In the genomic region with DNA sequence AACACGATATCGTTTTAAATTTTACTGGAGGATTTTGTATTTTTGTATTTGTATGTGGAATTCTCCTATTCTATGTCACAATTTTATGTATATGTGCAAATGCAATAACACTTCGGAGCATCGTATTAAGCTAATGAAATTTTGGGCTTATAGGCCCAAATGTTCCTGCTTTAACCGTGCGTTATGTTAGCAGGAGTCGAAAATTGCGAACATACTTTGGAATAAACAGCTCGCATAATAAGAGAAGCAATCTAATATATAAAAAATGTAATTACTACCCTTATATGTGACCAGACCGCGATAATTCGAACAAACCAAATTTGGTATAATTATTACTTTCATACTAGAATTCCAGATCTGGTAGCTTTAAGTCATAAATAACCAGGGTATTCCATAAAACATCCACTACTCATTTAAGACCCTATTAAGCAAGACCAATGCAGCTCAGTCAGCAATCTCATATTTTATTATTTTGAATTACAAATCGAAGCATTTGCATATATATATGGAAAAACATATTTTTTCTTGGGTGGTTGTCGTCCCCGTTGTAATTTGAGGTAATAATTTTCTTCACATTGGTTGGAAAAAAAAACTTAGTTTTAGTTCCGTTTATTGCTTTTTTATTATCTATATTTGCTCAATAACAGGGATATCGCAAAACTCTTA, we compare ENCODE assay signal across 3 fruit fly cellular contexts.
TF ChIP-seq lines count a peak whose summit lies in the region.

A gene (minus strand): TSS at position 320 of the 666 bp plus-strand sequence.

TF ChIP-seq in whole organism, embryonic, 481 proteins besides CTCF, POLR2A, EP300 and RAD21 (continued from another document and continues in another):
- peak; percentile 15 for TF ChIP-seq CG17568 (GFP tag; optimal IDR thresholded peaks at IDR 0.05; lab: Kevin White, UChicago)
- TF ChIP-seq bigmax (GFP tag; optimal IDR thresholded peaks at IDR 0.05; lab: Kevin White, UChicago), result no peak
- TF ChIP-seq CG12659 (GFP tag; optimal IDR thresholded peaks at IDR 0.05; lab: Kevin White, UChicago), result peak; percentile 74
- TF ChIP-seq Xrp1 (GFP tag; IDR thresholded peaks at IDR 0.05; lab: Robert Waterston, UW), result peak; percentile 49; the same call in 1 of the 2 replicates
- TF ChIP-seq Hr3 (GFP tag; optimal IDR thresholded peaks at IDR 0.05; lab: Kevin White, UChicago), result peak; percentile 33
- TF ChIP-seq CG13287 (GFP tag; IDR thresholded peaks at IDR 0.05; lab: Robert Waterston, UW; ENCODE audit: partially characterized antibody), result peak; percentile 27; the same call in 1 of the 2 replicates
- no peak for TF ChIP-seq ash1 (GFP tag; optimal IDR thresholded peaks at IDR 0.05; lab: Kevin White, UChicago)
- TF ChIP-seq gfzf (GFP tag; optimal IDR thresholded peaks at IDR 0.05; lab: Kevin White, UChicago), result peak; percentile 67
- TF ChIP-seq Sry-β (GFP tag; optimal IDR thresholded peaks at IDR 0.05; lab: Kevin White, UChicago), result peak; percentile 33
- TF ChIP-seq Myb (GFP tag; optimal IDR thresholded peaks at IDR 0.05; lab: Kevin White, UChicago), result peak; percentile 25
- TF ChIP-seq gem (tag; optimal IDR thresholded peaks at IDR 0.05; lab: Kevin White, UChicago), result peak; percentile 53
- TF ChIP-seq nau (GFP tag; optimal IDR thresholded peaks at IDR 0.05; lab: Kevin White, UChicago), result no peak
- no peak for TF ChIP-seq ab (GFP tag; optimal IDR thresholded peaks at IDR 0.05; lab: Kevin White, UChicago)
- peak; percentile 30 for TF ChIP-seq CG30403 (GFP tag; optimal IDR thresholded peaks at IDR 0.05; lab: Kevin White, UChicago)
- no peak for TF ChIP-seq CG4730 (GFP tag; IDR thresholded peaks at IDR 0.05; lab: Robert Waterston, UW)
- TF ChIP-seq CG13624 (GFP tag; optimal IDR thresholded peaks at IDR 0.05; lab: Kevin White, UChicago), result peak; percentile 6
- TF ChIP-seq TFAM (GFP tag; optimal IDR thresholded peaks at IDR 0.05; lab: Kevin White, UChicago), result no peak
- TF ChIP-seq Oaz (GFP tag; IDR thresholded peaks at IDR 0.05; lab: Robert Waterston, UW), result no peak; the same call in 1 of the 2 replicates
- peak; percentile 21 for TF ChIP-seq trem (tag; optimal IDR thresholded peaks at IDR 0.05; lab: Kevin White, UChicago)
- TF ChIP-seq CG10209 (GFP tag; optimal IDR thresholded peaks at IDR 0.05; lab: Kevin White, UChicago), result no peak
- TF ChIP-seq zen (tag; optimal IDR thresholded peaks at IDR 0.05; lab: Kevin White, UChicago), result peak; percentile 62
- no peak for TF ChIP-seq salm (tag; optimal IDR thresholded peaks at IDR 0.05; lab: Kevin White, UChicago)
- peak; percentile 31 for TF ChIP-seq CG9437 (GFP tag; optimal IDR thresholded peaks at IDR 0.05; lab: Kevin White, UChicago)
- no peak for TF ChIP-seq Doc2 (GFP tag; IDR thresholded peaks at IDR 0.05; lab: Robert Waterston, UW)
- TF ChIP-seq BEAF-32 (GFP tag; optimal IDR thresholded peaks at IDR 0.05; lab: Kevin White, UChicago), result peak; percentile 15
- no peak for TF ChIP-seq Gsc (GFP tag; IDR thresholded peaks at IDR 0.05; lab: Robert Waterston, UW)
- TF ChIP-seq CG8290 (GFP tag; optimal IDR thresholded peaks at IDR 0.05; lab: Kevin White, UChicago), result no peak
- TF ChIP-seq CG8290 (tag; optimal IDR thresholded peaks at IDR 0.05; lab: Kevin White, UChicago), result peak in 1 of 2 experiments; percentile 66
- peak; percentile 68 for TF ChIP-seq sens (GFP tag; lab: Kevin White, UChicago)
- TF ChIP-seq CG7357 (GFP tag; IDR thresholded peaks at IDR 0.05; lab: Robert Waterston, UW), result peak; percentile 64
- TF ChIP-seq lilli (GFP tag; optimal IDR thresholded peaks at IDR 0.05; lab: Kevin White, UChicago), result peak; percentile 30
- TF ChIP-seq CG7745 (tag; optimal IDR thresholded peaks at IDR 0.05; lab: Kevin White, UChicago), result no peak
- TF ChIP-seq CG12391 (tag; optimal IDR thresholded peaks at IDR 0.05; lab: Kevin White, UChicago), result peak; percentile 42
- no peak for TF ChIP-seq Mad (GFP tag; optimal IDR thresholded peaks at IDR 0.05; lab: Kevin White, UChicago)
- TF ChIP-seq YL-1 (GFP tag; optimal IDR thresholded peaks at IDR 0.05; lab: Kevin White, UChicago), result peak; percentile 71
- no peak for TF ChIP-seq CG6175 (GFP tag; IDR thresholded peaks at IDR 0.05; lab: Robert Waterston, UW)
- no peak for TF ChIP-seq shn (GFP tag; optimal IDR thresholded peaks at IDR 0.05; lab: Kevin White, UChicago)
- TF ChIP-seq CG10654 (GFP tag; optimal IDR thresholded peaks at IDR 0.05; lab: Kevin White, UChicago), result no peak
- TF ChIP-seq sima (GFP tag; optimal IDR thresholded peaks at IDR 0.05; lab: Kevin White, UChicago), result no peak
- TF ChIP-seq tna (GFP tag; IDR thresholded peaks at IDR 0.05; lab: Robert Waterston, UW; ENCODE audit: partially characterized antibody), result no peak
- TF ChIP-seq CG16815 (GFP tag; optimal IDR thresholded peaks at IDR 0.05; lab: Kevin White, UChicago), result peak; percentile 15

TF ChIP-seq in whole organism, prepupa, 60 proteins besides CTCF, POLR2A, EP300 and RAD21 (continued from another document):
- TF ChIP-seq CG16779 (tag; optimal IDR thresholded peaks at IDR 0.05; lab: Kevin White, UChicago), result no peak
- TF ChIP-seq Sox14 (GFP tag; optimal IDR thresholded peaks at IDR 0.05; lab: Kevin White, UChicago), result peak; percentile 42
- TF ChIP-seq net (GFP tag; optimal IDR thresholded peaks at IDR 0.05; lab: Kevin White, UChicago), result no peak
- TF ChIP-seq CG6808 (GFP tag; optimal IDR thresholded peaks at IDR 0.05; lab: Kevin White, UChicago), result no peak
- no peak for TF ChIP-seq Hr38 (GFP tag; optimal IDR thresholded peaks at IDR 0.05; lab: Kevin White, UChicago)
- no peak for TF ChIP-seq CG8632 (GFP tag; optimal IDR thresholded peaks at IDR 0.05; lab: Kevin White, UChicago)
- TF ChIP-seq Met (GFP tag; optimal IDR thresholded peaks at IDR 0.05; lab: Kevin White, UChicago), result peak; percentile 37
- TF ChIP-seq fkh (GFP tag; optimal IDR thresholded peaks at IDR 0.05; lab: Kevin White, UChicago), result no peak
- no peak for TF ChIP-seq Blimp-1 (GFP tag; optimal IDR thresholded peaks at IDR 0.05; lab: Kevin White, UChicago)
- TF ChIP-seq CG32006 (GFP tag; optimal IDR thresholded peaks at IDR 0.05; lab: Kevin White, UChicago), result no peak
- TF ChIP-seq Hr4 (GFP tag; optimal IDR thresholded peaks at IDR 0.05; lab: Kevin White, UChicago), result peak; percentile 50
- no peak for TF ChIP-seq CG34406 (GFP tag; optimal IDR thresholded peaks at IDR 0.05; lab: Kevin White, UChicago)
- TF ChIP-seq Ets96B (tag; optimal IDR thresholded peaks at IDR 0.05; lab: Kevin White, UChicago), result peak; percentile 26
- no peak for TF ChIP-seq CG9139 (GFP tag; optimal IDR thresholded peaks at IDR 0.05; lab: Kevin White, UChicago)
- no peak for TF ChIP-seq Smox (GFP tag; optimal IDR thresholded peaks at IDR 0.05; lab: Kevin White, UChicago)
- no peak for TF ChIP-seq svp (GFP tag; lab: Kevin White, UChicago)
- peak; percentile 9 for TF ChIP-seq acj6 (GFP tag; optimal IDR thresholded peaks at IDR 0.05; lab: Kevin White, UChicago)
- peak; percentile 37 for TF ChIP-seq CG3032 (tag; optimal IDR thresholded peaks at IDR 0.05; lab: Kevin White, UChicago)
- peak; percentile 21 for TF ChIP-seq Ets21C (GFP tag; optimal IDR thresholded peaks at IDR 0.05; lab: Kevin White, UChicago)
- TF ChIP-seq topi (GFP tag; optimal IDR thresholded peaks at IDR 0.05; lab: Kevin White, UChicago), result peak; percentile 32
- no peak for TF ChIP-seq Sox15 (GFP tag; optimal IDR thresholded peaks at IDR 0.05; lab: Kevin White, UChicago)
- TF ChIP-seq vri (GFP tag; optimal IDR thresholded peaks at IDR 0.05; lab: Kevin White, UChicago), result no peak
- peak; percentile 16 for TF ChIP-seq CG4318 (GFP tag; optimal IDR thresholded peaks at IDR 0.05; lab: Kevin White, UChicago)
- TF ChIP-seq CG7368 (GFP tag; optimal IDR thresholded peaks at IDR 0.05; lab: Kevin White, UChicago), result no peak
- TF ChIP-seq dsx (GFP tag; optimal IDR thresholded peaks at IDR 0.05; lab: Kevin White, UChicago; ENCODE audit: poor library complexity, severe bottlenecking), result no peak
- no peak for TF ChIP-seq spab (GFP tag; optimal IDR thresholded peaks at IDR 0.05; lab: Kevin White, UChicago)
- TF ChIP-seq CG31627 (GFP tag; optimal IDR thresholded peaks at IDR 0.05; lab: Kevin White, UChicago), result peak; percentile 44
- no peak for TF ChIP-seq Eip75B (GFP tag; optimal IDR thresholded peaks at IDR 0.05; lab: Kevin White, UChicago)
- TF ChIP-seq achi (GFP tag; optimal IDR thresholded peaks at IDR 0.05; lab: Kevin White, UChicago), result no peak
- no peak for TF ChIP-seq CG6854 (GFP tag; optimal IDR thresholded peaks at IDR 0.05; lab: Kevin White, UChicago)
- no peak for TF ChIP-seq ss (GFP tag; optimal IDR thresholded peaks at IDR 0.05; lab: Kevin White, UChicago)
- no peak for TF ChIP-seq CG8119 (GFP tag; IDR thresholded peaks at IDR 0.05; lab: Robert Waterston, UW)
- TF ChIP-seq Sox102F (GFP tag; optimal IDR thresholded peaks at IDR 0.05; lab: Kevin White, UChicago), result no peak
- no peak for TF ChIP-seq CG1621 (tag; optimal IDR thresholded peaks at IDR 0.05; lab: Kevin White, UChicago)

TF ChIP-seq in whole organism, wandering third instar larva, 38 proteins besides CTCF, POLR2A, EP300 and RAD21 (continued from another document):
- TF ChIP-seq woc (GFP tag; optimal IDR thresholded peaks at IDR 0.05; lab: Kevin White, UChicago) (peak; percentile 71), N (GFP tag; optimal IDR thresholded peaks at IDR 0.05; lab: Kevin White, UChicago) (no peak), Sp1 (GFP tag; optimal IDR thresholded peaks at IDR 0.05; lab: Kevin White, UChicago) (no peak), lola (GFP tag; optimal IDR thresholded peaks at IDR 0.05; lab: Kevin White, UChicago) (no peak), Myc (optimal IDR thresholded peaks at IDR 0.05; lab: Kevin White, UChicago) (no peak), br (GFP tag; optimal IDR thresholded peaks at IDR 0.05; lab: Kevin White, UChicago) (no peak), Hnf4 (GFP tag; optimal IDR thresholded peaks at IDR 0.05; lab: Kevin White, UChicago) (peak; percentile 32), OdsH (GFP tag; optimal IDR thresholded peaks at IDR 0.05; lab: Kevin White, UChicago) (no peak), CrebA (GFP tag; optimal IDR thresholded peaks at IDR 0.05; lab: Kevin White, UChicago; ENCODE audit: borderline replicate concordance) (no peak), tai (GFP tag; optimal IDR thresholded peaks at IDR 0.05; lab: Kevin White, UChicago) (peak; percentile 39), HLH106 (tag; optimal IDR thresholded peaks at IDR 0.05; lab: Kevin White, UChicago) (no peak), GATAd (GFP tag; optimal IDR thresholded peaks at IDR 0.05; lab: Kevin White, UChicago) (no peak)
